Fruit fly (Drosophila melanogaster) whole organism, adult: ENCODE data around the gene CG42269.

ENCODE experiments used
- CG1620 ChIP-seq: fragments of 200-800 bp; sonication (Bioruptor generic); optimal IDR thresholded peaks from 2 replicates; lab custom pipeline; 2016; ENCODE audit warnings: missing biosample characterization, missing genetic modification characterization
- kay ChIP-seq: fragments of 200-800 bp; sonication (Bioruptor generic); peaks from one replicate; lab custom pipeline; 2016; ENCODE audit warnings: missing biosample characterization, missing genetic modification characterization, borderline replicate concordance

DNA sequence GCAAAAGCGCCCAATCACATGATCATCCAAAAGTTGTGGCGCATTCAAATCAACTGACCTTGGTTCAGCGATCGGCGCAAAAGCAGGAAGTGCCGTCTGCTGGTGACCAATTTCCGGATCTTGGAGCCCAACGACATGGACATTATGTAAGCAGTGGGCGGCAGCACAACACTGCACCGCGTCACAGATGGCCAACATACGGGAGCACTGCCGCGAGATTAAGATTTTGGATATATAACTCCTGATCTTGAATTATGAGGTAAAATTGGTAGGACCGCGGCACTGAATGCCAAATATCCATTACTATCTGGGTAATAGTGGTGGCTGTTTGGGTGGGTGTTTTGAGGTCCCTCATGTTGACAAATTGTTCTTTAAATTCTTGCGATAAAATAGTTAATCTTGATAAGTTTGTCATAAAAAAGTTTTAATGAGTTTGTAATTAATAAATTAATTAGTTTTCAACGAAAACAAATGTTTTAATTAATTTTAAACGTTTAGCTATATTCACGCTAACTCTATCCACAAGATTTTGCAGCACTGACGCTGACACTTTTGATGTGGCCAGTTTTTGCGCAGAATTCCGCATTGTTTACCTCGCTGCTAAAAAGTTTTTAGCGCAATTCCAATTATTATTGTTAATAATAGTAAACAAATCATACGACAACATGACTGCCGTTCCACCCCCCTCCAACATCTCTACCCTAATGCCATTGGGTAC lies 9.0 kb downstream of the CG42269 start, which contains the start of the genes CG13295 and CG6610:
- TF ChIP-seq CG1620 (GFP tag; lab: Kevin White, UChicago) (peak; percentile 63), kay (GFP tag; lab: Kevin White, UChicago) (no peak)
